Worm (Caenorhabditis elegans) whole organism, dauer: ENCODE data around the gene C16D9.9.

Experiments used
- unc-62 ChIP-seq: sonication (generic microtip); optimal IDR thresholded peaks from 2 replicates; lab custom pipeline; 2017; ENCODE audit warnings: missing biosample characterization, missing genetic modification reagents, missing genetic modification characterization

C16D9.9 gene

DNA sequence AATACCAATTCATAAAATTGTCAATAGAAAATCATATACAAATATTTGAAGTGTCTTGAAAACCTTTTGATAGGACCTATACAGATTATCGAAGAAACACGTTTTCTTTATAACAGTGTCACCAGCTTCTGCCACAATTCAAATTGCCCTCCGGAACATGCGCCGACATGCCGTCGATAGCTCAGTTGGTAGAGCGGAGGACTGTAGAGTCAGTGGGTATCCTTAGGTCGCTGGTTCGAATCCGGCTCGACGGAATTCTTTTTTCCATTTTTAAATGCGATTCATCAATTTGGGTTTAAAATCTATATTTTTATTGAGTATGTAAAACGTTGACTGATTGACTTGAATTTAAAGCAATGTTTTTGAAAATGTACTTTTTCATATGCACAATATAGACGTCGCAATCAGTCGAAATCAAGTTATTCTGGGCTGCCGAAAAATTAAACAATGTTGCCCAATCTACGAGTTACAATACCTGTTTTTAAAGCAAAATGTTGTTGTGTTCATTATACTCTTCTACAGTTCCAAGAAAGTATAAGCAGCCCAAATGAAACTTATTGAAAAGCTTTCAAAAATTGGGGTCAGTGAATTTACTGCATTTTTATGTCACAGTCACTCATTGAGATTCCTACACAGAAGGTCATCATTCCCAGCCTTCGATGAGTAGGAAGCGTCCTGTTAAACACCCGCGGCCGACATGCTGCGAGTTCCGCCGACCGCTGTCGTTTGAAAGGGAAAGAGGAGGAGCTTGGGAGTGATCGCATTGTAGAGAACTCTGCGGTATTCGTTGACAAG lies 16.5 kb upstream of the C16D9.9 start:
- no peak for TF ChIP-seq unc-62 (GFP tag; lab: Kevin White, UChicago)

DNA sequence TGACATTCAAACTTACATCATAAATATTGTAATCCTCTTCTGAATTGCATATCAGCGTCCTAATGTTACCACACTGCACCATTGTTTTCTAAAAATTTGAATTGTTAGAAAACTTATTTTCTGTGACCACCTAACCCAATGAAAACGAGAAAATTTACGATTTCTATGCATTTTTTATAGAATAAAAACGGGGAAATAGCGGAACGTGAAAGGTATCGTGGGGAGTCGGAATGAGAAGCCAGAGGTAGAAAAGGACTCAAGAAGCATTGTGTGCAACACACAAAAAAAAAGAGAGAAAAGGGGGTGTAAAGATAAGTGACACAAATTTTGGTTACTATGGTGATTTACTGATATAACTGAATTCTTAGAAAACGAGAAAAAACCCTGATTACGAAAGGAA lies 13.8 kb upstream of the C16D9.9 start, which contains the start of gene C16D9.6:
C16D9.6 (minus strand) TSS at position 101 of the 400 bp plus-strand sequence.
- no peak for TF ChIP-seq unc-62 (GFP tag; lab: Kevin White, UChicago)

DNA sequence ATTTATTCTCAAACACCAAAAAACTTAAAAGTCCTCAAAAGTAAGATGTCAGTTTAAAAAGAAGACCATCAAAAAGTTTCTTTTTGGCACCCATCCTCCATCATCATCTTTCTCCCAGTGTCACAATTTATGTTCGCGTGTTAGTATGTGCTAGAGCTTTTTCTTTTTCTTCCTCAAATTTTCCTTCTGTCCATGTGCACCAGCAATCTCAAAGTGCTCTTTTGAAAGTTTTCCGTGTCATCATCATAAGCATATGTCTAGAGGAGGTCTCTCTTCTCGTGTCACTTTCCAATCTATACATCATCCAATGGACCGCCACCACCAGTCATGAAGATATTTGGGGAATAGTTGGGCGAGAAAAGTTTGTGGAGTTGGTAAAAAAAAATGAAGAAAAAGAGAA lies 13.0 kb upstream of the C16D9.9 start:
- no peak for TF ChIP-seq unc-62 (GFP tag; lab: Kevin White, UChicago)

DNA sequence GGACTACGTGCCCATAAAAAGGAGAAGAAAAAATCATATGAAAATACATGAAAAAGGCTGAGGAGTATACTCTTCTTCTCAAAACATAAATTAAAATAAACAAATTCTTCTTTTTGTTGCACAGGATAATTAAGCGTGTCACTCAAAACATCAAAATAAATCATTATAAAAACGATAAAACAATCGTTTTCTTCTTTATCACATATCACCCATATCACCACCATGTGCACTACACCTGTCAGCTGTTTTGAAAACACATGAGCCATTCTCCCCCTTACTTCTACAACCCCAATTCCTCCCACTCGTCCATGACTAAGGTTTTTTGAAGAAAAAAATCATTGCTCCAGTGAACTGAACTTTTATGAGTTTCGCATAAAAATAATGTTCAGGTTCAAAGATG lies 11.5 kb upstream of the C16D9.9 start:
- TF ChIP-seq unc-62 (GFP tag; lab: Kevin White, UChicago) = no peak

DNA sequence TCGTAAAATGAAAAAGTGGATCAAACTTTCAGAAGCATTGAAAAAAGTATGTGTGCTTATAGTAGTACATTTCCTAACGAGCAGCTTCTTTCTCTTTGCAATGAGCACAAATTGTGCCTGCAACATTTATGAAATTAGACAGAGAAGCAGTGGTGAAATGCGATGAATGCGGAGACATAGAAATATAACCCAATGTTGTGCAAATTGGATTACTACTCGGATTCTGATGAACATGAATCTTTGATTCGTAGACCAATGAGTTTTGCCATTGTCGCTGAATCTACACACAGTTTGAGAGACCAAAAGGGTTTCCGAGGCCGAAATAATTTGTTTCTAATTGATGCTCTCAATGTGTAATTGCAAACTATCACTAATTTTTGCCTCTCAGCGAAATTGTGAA lies 10.1 kb upstream of the C16D9.9 start:
- no peak for TF ChIP-seq unc-62 (GFP tag; lab: Kevin White, UChicago)

DNA sequence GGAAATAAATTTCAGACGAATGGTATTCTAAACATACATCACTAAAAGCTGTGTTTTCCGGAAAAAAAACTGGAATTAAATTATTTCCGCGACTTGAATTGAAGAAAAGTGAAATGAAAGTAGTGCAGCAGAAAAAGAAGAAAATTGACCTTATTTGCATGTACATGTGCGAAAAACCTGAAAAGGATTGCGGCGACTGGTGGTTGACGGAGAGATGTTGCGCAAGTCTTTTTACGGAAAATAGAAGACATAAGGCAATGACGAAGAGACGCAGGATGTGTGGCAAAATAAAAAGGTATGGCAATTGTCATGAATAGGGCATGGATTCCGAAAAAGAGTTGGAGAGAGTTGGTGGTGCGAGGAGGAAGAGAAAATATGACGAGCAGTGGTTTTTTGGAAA lies 9.1 kb upstream of the C16D9.9 start:
- TF ChIP-seq unc-62 (GFP tag; lab: Kevin White, UChicago) = no peak

DNA sequence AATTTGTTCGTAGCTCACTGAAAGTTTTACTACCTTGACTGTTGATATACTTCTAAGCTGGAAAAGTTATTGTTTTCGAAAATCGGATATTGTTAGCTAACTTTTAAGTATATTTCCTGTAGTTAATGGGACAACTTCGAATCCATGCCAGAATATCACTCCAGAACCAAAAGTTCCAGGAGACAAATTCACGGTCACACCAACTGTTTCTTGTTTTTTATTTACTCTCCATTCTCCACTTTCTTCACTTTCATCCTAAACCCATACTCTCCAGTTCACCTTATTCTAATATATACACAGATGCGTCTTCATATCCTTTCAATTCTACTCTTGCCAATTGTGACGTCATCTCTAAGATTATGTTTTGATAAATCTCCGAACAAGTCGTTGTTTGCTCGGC lies 5.0 kb upstream of the C16D9.9 start, which contains the start of gene C16D9.1:
C16D9.1 (plus strand) TSS at position 301 of the 400 bp plus-strand sequence.
- TF ChIP-seq unc-62 (GFP tag; lab: Kevin White, UChicago) = no peak

DNA sequence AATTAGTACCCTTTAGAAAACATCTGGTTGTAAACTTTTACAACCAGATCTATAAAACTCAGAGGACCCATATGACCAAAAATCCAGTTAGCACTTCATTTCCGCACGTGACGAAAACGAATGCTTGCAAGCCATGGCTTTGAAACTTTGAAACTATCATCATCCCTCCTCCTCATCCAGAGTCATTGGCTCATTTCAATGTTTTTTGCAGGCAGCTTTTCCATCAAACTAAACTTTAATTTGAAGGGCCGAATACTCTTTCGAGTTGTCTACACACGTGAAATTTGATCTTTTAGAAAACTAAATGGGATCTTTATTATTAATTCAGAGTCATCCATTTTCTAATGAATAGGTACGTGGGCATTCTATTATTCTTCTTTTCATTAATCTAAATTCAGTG lies 1.8 kb upstream of the C16D9.9 start:
- TF ChIP-seq unc-62 (GFP tag; lab: Kevin White, UChicago) = no peak

DNA sequence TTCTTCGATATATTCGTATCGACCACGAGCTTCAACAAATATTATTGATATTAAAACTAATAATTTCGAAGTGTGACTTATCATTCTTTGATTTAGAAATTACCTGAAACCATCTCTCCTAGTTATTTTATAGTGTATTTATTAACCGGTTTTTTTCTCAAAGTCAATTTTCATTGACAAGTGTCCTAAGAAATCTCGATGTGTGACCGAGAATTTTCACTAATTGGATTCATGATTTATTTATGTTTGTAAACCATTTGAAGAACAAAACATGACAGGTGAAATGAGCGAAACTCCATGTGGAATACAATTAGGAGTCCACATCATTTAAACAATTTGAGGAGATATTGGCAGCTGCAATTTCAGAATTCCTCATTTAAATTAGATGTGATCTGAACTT lies 575 bp upstream of the C16D9.9 start, which contains the start of gene C16D9.8:
C16D9.8 (minus strand) TSS at position 101 of the 400 bp plus-strand sequence.
- TF ChIP-seq unc-62 (GFP tag; lab: Kevin White, UChicago) = no peak

DNA sequence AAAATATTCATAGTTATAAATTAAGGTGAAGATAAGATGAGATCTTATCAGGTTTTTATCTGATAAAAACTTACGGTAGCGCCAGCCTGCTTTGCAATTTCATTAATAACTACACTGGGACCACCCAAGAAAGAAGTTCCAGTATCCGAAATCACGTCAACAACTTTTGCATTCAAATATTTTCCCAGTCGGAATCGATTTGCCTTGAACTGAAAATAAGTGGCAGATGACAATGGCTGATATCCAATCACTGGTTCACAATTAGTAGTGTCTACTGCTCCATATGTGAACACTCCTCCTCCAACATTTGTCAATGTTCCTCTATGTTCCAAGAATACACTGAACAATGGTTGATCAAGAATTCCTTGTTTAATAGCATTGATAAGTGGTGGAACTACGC lies 2.2 kb downstream of the C16D9.9 start, which contains the start of gene F21F8.5:
F21F8.5 (minus strand) TSS at position 101 of the 400 bp plus-strand sequence.
- no peak for TF ChIP-seq unc-62 (GFP tag; lab: Kevin White, UChicago)

DNA sequence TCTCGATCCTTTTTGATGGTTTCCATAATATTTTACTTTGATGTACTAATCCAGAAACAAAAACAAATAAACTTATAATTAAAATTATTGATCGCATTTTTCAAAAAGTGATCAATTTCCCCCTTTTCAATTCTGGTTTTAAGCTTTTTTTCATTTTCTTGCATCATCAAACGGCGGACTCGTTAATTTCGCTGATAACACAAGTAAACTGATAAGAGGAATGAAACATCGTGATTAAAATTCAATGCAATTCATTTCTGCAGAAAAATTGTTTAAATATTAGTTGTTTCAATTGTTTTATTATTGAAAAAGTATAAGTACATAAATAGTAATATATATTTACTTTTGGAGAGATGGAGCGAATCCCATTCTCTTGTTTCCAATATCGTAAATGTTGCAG lies 3.2 kb downstream of the C16D9.9 start:
- TF ChIP-seq unc-62 (GFP tag; lab: Kevin White, UChicago) = no peak

DNA sequence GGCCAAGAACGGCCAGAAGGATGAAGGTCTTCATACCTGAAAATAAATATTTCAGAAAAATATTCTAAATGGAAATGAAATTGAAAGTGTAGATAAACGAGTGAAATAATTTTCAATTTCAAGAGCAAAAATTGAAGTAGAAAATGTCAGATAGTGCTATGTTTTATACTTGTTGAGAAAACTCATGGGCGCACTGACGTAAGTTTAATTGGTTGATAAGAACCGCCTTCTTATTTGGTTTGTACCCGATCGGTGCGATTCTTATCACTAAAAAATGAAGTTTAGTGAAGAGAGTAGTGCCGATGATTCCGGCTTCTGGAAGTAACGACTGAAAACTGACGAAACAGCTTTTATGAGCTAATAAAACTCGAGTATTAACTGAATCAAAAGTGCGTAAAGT lies 4.9 kb downstream of the C16D9.9 start, which contains the start of the genes asp-6 and asp-12:
asp-6 (minus strand) TSS at position 36 of the 400 bp plus-strand sequence.
asp-12 (plus strand) TSS at position 309 of the 400 bp plus-strand sequence.
- TF ChIP-seq unc-62 (GFP tag; lab: Kevin White, UChicago) = no peak

DNA sequence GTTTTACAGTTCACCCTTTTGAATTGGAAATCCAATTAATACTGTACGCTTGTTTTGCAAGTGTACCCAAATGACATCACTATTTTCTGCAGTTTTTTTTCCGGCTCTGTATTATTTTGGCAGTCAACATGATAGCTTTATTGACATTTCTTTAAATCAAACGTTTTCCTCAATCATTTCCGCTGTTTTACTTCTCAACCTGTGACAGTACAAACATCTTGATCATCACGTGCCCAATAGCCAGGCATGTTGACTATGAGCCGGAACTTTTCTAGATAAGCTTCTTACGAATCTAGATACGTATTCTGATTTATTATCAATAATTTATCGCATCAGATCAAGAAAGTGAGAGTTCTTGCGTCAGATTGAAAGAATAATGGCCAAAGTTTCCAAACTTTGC lies 5.8 kb downstream of the C16D9.9 start:
- no peak for TF ChIP-seq unc-62 (GFP tag; lab: Kevin White, UChicago)

DNA sequence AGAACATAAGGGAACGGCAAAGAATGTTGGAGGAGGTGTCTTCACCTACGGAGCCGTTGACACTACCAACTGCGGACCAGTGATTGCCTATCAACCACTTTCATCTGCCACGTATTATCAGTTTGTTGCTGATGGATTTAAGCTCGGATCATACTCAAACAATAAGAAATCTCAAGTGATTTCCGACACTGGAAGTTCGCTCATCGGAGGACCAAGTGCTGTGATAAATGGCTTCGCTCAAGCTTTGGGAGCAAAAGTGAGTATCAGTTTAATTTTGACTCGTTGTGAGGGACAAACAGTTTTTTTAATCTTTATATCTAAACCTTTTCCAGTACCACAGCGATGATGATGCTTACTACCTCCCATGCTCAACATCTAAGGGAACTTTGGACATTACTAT lies 7.4 kb downstream of the C16D9.9 start:
- no peak for TF ChIP-seq unc-62 (GFP tag; lab: Kevin White, UChicago)

DNA sequence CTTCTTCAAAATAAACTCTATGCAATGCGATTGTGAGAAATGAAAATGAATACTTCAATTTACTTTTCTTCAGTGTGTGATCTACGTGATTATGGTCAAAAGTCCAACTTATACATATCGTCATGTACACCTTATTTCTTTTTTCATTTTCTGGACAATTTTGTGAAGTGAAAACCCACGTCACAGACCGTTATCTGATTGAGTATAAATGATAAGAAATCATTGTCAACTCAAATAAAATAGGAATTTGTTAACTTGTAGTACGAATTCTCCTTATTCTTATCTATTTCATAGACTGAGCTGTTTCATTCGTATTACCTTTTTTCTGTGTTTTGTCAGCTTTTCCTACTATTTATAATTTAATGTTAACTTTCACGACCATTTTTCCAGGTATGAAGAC lies 8.0 kb downstream of the C16D9.9 start, which contains the start of gene asp-5:
asp-5 (plus strand) TSS at position 391 of the 400 bp plus-strand sequence.
- TF ChIP-seq unc-62 (GFP tag; lab: Kevin White, UChicago) = no peak

DNA sequence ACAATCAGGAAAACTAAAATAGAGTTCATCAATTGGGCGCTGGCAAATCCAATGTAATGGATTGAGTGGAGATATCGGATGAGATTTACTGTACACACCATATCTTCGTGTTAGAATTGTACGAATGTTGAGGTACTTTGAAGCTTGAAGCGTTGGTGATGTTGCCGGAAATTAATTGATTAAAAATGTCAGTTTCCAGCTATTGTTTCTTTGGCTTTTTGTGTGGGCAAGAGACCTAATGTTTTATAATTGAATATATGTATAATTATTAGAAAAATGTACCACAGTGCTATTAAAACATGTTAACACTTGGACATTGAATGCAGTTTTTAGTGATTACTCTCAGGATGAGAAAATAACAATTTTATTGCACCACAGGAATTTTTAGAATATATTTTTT lies 14.8 kb downstream of the C16D9.9 start, which contains the start of gene str-136:
str-136 (minus strand) TSS at position 101 of the 400 bp plus-strand sequence.
- no peak for TF ChIP-seq unc-62 (GFP tag; lab: Kevin White, UChicago)

DNA sequence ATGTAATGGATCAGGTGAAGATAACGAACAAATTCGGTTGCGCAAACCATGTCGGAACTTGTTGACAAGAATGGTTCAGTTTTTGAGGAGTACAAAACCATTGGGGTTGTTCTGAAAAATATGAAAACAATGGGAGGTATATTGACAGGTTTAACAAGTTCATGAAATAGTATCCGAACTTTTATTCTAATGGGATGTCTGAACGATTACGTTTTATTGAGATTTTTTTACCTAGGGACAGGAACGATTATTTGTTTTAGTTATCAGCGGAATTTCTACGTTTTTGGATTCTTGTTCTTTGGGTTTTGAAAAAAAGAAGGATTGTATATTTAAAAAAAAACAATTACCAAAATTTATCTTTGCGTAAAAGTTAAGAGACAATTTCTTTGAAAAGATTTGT lies 16.7 kb downstream of the C16D9.9 start, which contains the start of gene str-135:
str-135 (minus strand) TSS at position 101 of the 400 bp plus-strand sequence.
- no peak for TF ChIP-seq unc-62 (GFP tag; lab: Kevin White, UChicago)
